Fruit fly (Drosophila melanogaster) whole organism, adult: ENCODE results near the gene CG33060.

Experiments
- CG11617 ChIP-seq: fragments of 200-800 bp; sonication (Bioruptor generic); optimal IDR thresholded peaks from 2 replicates; lab custom pipeline; 2017; ENCODE audit warnings: mild to moderate bottlenecking, missing biosample characterization, missing genetic modification reagents, missing genetic modification characterization
- CG12768 ChIP-seq: fragments of 200-800 bp; sonication (Bioruptor generic); optimal IDR thresholded peaks from 2 replicates; lab custom pipeline; 2017; ENCODE audit warnings: missing biosample characterization, missing genetic modification characterization, mild to moderate bottlenecking, moderate library complexity, missing genetic modification reagents
- CG14711 ChIP-seq: fragments of 200-800 bp; sonication (Bioruptor generic); optimal IDR thresholded peaks from 2 replicates; lab custom pipeline; 2018; ENCODE audit warnings: missing biosample characterization, mild to moderate bottlenecking, missing genetic modification characterization, moderate library complexity
- CG1620 ChIP-seq: fragments of 200-800 bp; sonication (Bioruptor generic); optimal IDR thresholded peaks from 2 replicates; lab custom pipeline; 2016; ENCODE audit warnings: missing biosample characterization, missing genetic modification characterization
- CG33017 ChIP-seq: fragments of 200-800 bp; sonication (Bioruptor generic); optimal IDR thresholded peaks from 2 replicates; lab custom pipeline; 2018; ENCODE audit warnings: missing biosample characterization, mild to moderate bottlenecking, missing genetic modification characterization, moderate library complexity
- CG5204 ChIP-seq: fragments of 200-800 bp; sonication (Bioruptor generic); optimal IDR thresholded peaks from 2 replicates; lab custom pipeline; 2016; ENCODE audit warnings: missing biosample characterization, missing genetic modification characterization
- CG7045 ChIP-seq: fragments of 200-800 bp; sonication (Bioruptor generic); optimal IDR thresholded peaks from 2 replicates; lab custom pipeline; 2017; ENCODE audit warnings: missing biosample characterization, mild to moderate bottlenecking, missing genetic modification characterization
- CG7101 ChIP-seq: fragments of 200-800 bp; sonication (Bioruptor generic); optimal IDR thresholded peaks from 2 replicates; lab custom pipeline; 2018; ENCODE audit warnings: missing biosample characterization, mild to moderate bottlenecking, missing genetic modification characterization, moderate library complexity
- Clk ChIP-seq: fragments of 200-800 bp; sonication (Bioruptor generic); optimal IDR thresholded peaks from 2 replicates; lab custom pipeline; 2017; ENCODE audit warnings: missing biosample characterization, missing genetic modification characterization
- Crg-1 ChIP-seq: fragments of 200-800 bp; sonication (Bioruptor generic); optimal IDR thresholded peaks from 2 replicates; lab custom pipeline; 2016; ENCODE audit warnings: missing biosample characterization, missing genetic modification characterization
- Hr96 ChIP-seq: fragments of 200-800 bp; sonication (Bioruptor generic); optimal IDR thresholded peaks from 2 replicates; lab custom pipeline; 2016; ENCODE audit warnings: missing biosample characterization, missing genetic modification characterization
- Mnt ChIP-seq: fragments of 200-800 bp; sonication (Bioruptor generic); optimal IDR thresholded peaks from 2 replicates; lab custom pipeline; 2016; ENCODE audit warnings: missing biosample characterization, mild to moderate bottlenecking, missing genetic modification characterization
- bab1 ChIP-seq: fragments of 200-800 bp; sonication (Bioruptor generic); optimal IDR thresholded peaks from 3 replicates; lab custom pipeline; 2019; ENCODE audit warnings: missing biosample characterization, mild to moderate bottlenecking, missing genetic modification characterization, moderate library complexity
- cic ChIP-seq: fragments of 200-800 bp; sonication (Bioruptor generic); optimal IDR thresholded peaks from 2 replicates; lab custom pipeline; 2017; ENCODE audit warnings: missing biosample characterization, mild to moderate bottlenecking, missing genetic modification characterization, moderate library complexity
- cnc ChIP-seq, 2 experiments: fragments of >200 bp; optimal IDR thresholded peaks; 2 replicates each; lab custom pipeline; 2017
- kay ChIP-seq: fragments of 200-800 bp; sonication (Bioruptor generic); peaks from one replicate; lab custom pipeline; 2016; ENCODE audit warnings: missing biosample characterization, missing genetic modification characterization, borderline replicate concordance
- ovo ChIP-seq: fragments of 200-800 bp; sonication (Bioruptor generic); optimal IDR thresholded peaks from 2 replicates; lab custom pipeline; 2016; ENCODE audit warnings: missing biosample characterization, missing genetic modification characterization
- pad ChIP-seq: fragments of 200-800 bp; sonication (Bioruptor generic); optimal IDR thresholded peaks from 3 replicates; lab custom pipeline; 2017; ENCODE audit warnings: missing biosample characterization, missing genetic modification characterization, mild to moderate bottlenecking, moderate library complexity, missing genetic modification reagents
- tj ChIP-seq: fragments of 200-800 bp; sonication (Bioruptor generic); optimal IDR thresholded peaks from 3 replicates; lab custom pipeline; 2017; ENCODE audit warnings: missing biosample characterization, mild to moderate bottlenecking, missing genetic modification characterization, moderate library complexity
- toe ChIP-seq: fragments of 200-800 bp; sonication (Bioruptor generic); optimal IDR thresholded peaks from 2 replicates; lab custom pipeline; 2016; ENCODE audit warnings: missing biosample characterization, missing genetic modification characterization

CG33060 gene

dm6 chr3L:16364182-16364581, 33.3 kb downstream of the CG33060 start:
- TF ChIP-seq CG14711 (tag; lab: Kevin White, UChicago) (no peak), CG7101 (tag; lab: Kevin White, UChicago) (no peak), CG12768 (no peak), tj (GFP tag; lab: Kevin White, UChicago) (no peak), cnc (optimal IDR thresholded peaks at IDR 0.05; lab: Kevin White, UChicago) (no peak), toe (GFP tag; lab: Kevin White, UChicago) (no peak), CG11617 (GFP tag; lab: Kevin White, UChicago) (no peak), bab1 (no peak)

dm6 chr3L:16364599-16364998, 33.8 kb downstream of the CG33060 start, which contains the start of gene Cpr72Eb:
Gene Cpr72Eb, plus strand, starts transcription at chr3L:16364899.
- no peak for TF ChIP-seq cic
- TF ChIP-seq kay (GFP tag; lab: Kevin White, UChicago), result no peak
- TF ChIP-seq tj (GFP tag; lab: Kevin White, UChicago), result no peak
- TF ChIP-seq CG7101 (tag; lab: Kevin White, UChicago), result no peak
- no peak for TF ChIP-seq Mnt (GFP tag; lab: Kevin White, UChicago)
- TF ChIP-seq CG33017, result no peak
- no peak for TF ChIP-seq cnc (optimal IDR thresholded peaks at IDR 0.05; lab: Kevin White, UChicago)
- no peak for TF ChIP-seq pad (GFP tag; lab: Kevin White, UChicago)

dm6 chr3L:16367240-16367639, 36.4 kb downstream of the CG33060 start, which contains the start of gene Cpr72Ec:
Gene Cpr72Ec, minus strand, starts transcription at chr3L:16367340.
- no peak for TF ChIP-seq CG11617 (GFP tag; lab: Kevin White, UChicago)
- TF ChIP-seq tj (GFP tag; lab: Kevin White, UChicago), result no peak
- no peak for TF ChIP-seq Hr96 (GFP tag; lab: Kevin White, UChicago)
- no peak for TF ChIP-seq CG7101 (tag; lab: Kevin White, UChicago)
- no peak for TF ChIP-seq kay (GFP tag; lab: Kevin White, UChicago)
- no peak for TF ChIP-seq cic
- TF ChIP-seq ovo (GFP tag; lab: Kevin White, UChicago), result no peak
- no peak for TF ChIP-seq CG14711 (tag; lab: Kevin White, UChicago)
- TF ChIP-seq pad (GFP tag; lab: Kevin White, UChicago), result no peak
- no peak for TF ChIP-seq bab1
- TF ChIP-seq cnc (optimal IDR thresholded peaks at IDR 0.05; lab: Kevin White, UChicago), result no peak
- no peak for TF ChIP-seq CG1620 (GFP tag; lab: Kevin White, UChicago)
- TF ChIP-seq Crg-1, result no peak
- no peak for TF ChIP-seq CG33017
- TF ChIP-seq Clk (GFP tag; lab: Kevin White, UChicago), result no peak
- TF ChIP-seq CG12768, result no peak
- no peak for TF ChIP-seq toe (GFP tag; lab: Kevin White, UChicago)

dm6 chr3L:16368199-16368598, 37.4 kb downstream of the CG33060 start, which contains the start of gene CG4842:
Gene CG4842, plus strand, starts transcription at chr3L:16368389.
- TF ChIP-seq CG14711 (tag; lab: Kevin White, UChicago), result no peak
- TF ChIP-seq ovo (GFP tag; lab: Kevin White, UChicago), result no peak
- TF ChIP-seq Clk (GFP tag; lab: Kevin White, UChicago), result no peak
- TF ChIP-seq Crg-1, result no peak
- TF ChIP-seq CG33017, result no peak
- no peak for TF ChIP-seq cnc (optimal IDR thresholded peaks at IDR 0.05; lab: Kevin White, UChicago)
- no peak for TF ChIP-seq pad (GFP tag; lab: Kevin White, UChicago)

- no peak for TF ChIP-seq bab1
- TF ChIP-seq CG7045 (GFP tag; lab: Kevin White, UChicago), result no peak
- TF ChIP-seq CG11617 (GFP tag; lab: Kevin White, UChicago), result no peak
- TF ChIP-seq tj (GFP tag; lab: Kevin White, UChicago), result no peak
- TF ChIP-seq Mnt (GFP tag; lab: Kevin White, UChicago), result no peak
- TF ChIP-seq pad (GFP tag; lab: Kevin White, UChicago), result no peak
- no peak for TF ChIP-seq cnc (optimal IDR thresholded peaks at IDR 0.05; lab: Kevin White, UChicago)
- TF ChIP-seq ovo (GFP tag; lab: Kevin White, UChicago), result no peak
- TF ChIP-seq Crg-1, result no peak
- TF ChIP-seq CG5204 (GFP tag; lab: Kevin White, UChicago), result no peak
- TF ChIP-seq CG14711 (tag; lab: Kevin White, UChicago), result no peak
- TF ChIP-seq CG33017, result no peak
- no peak for TF ChIP-seq Hr96 (GFP tag; lab: Kevin White, UChicago)
Measured at dm6 chr3L:16369526-16369925, 38.7 kb downstream of the CG33060 start, which contains the start of gene CG18814. Gene CG18814, plus strand, starts transcription at chr3L:16369826.

dm6 chr3L:16377768-16378764, 47.2 kb downstream of the CG33060 start, which contains the start of gene roq:
Gene roq, minus strand, starts transcription at chr3L:16378566.
- TF ChIP-seq CG14711 (tag; lab: Kevin White, UChicago), result no peak
- no peak for TF ChIP-seq ovo (GFP tag; lab: Kevin White, UChicago)
- peak; percentile 23 for TF ChIP-seq cic
- peak; percentile 24 for TF ChIP-seq CG7101 (tag; lab: Kevin White, UChicago)
- peak; percentile 63 for TF ChIP-seq bab1
- TF ChIP-seq tj (GFP tag; lab: Kevin White, UChicago), result peak; percentile 11
- peak; percentile 54 for TF ChIP-seq Mnt (GFP tag; lab: Kevin White, UChicago)
- peak; percentile 82 for TF ChIP-seq kay (GFP tag; lab: Kevin White, UChicago)
- peak; percentile 33 for TF ChIP-seq CG1620 (GFP tag; lab: Kevin White, UChicago)
- TF ChIP-seq cnc (optimal IDR thresholded peaks at IDR 0.05; lab: Kevin White, UChicago), result no peak
